Worm (Caenorhabditis elegans) whole organism, mixed stage, embryonic: Measurements from ENCODE around the gene R12B2.3.

Source experiments
- ham-2 ChIP-seq: fragments of 200-800 bp; sonication (Bioruptor generic); optimal IDR thresholded peaks from 2 replicates; lab custom pipeline; 2018; ENCODE audit warnings: mild to moderate bottlenecking, missing genetic modification characterization, missing compliant biosample characterization
- lsy-2 ChIP-seq: fragments of 150-350 bp; optimal IDR thresholded peaks from 2 replicates; lab custom pipeline; 2014; ENCODE audit warnings: missing biosample characterization, missing genetic modification characterization
- pha-4 ChIP-seq: fragments of 150-350 bp; optimal IDR thresholded peaks from 2 replicates; lab custom pipeline; 2018; ENCODE audit warnings: missing biosample characterization, missing genetic modification reagents, missing genetic modification characterization
- tbx-8 ChIP-seq: fragments of 200-800 bp; sonication (Bioruptor generic); optimal IDR thresholded peaks from 2 replicates; lab custom pipeline; 2018; ENCODE audit warnings: mild to moderate bottlenecking, missing genetic modification characterization, moderate library complexity, missing compliant biosample characterization

- TF ChIP-seq lsy-2 (tag; lab: Kevin White, UChicago) (no peak), ham-2 (no peak), tbx-8 (no peak), pha-4 (tag; lab: Kevin White, UChicago) (no peak)
Observed at ce11 chrIII:5814799-5815198, 9.4 kb downstream of the R12B2.3 start, which contains the start of gene R12B2.7.
